Fruit fly (Drosophila melanogaster): ENCODE data around the gene CG14720.
A peak's percentile ranks its signal among the peaks of the same experiment; 100 is the strongest.

Gene CG14720

dm6 chr3R:11689900-11690299 lies 21.6 kb upstream of the CG14720 start, which contains the start of gene CG6908:
Gene CG6908 (minus strand): TSS chr3R:11690051.
- TF ChIP-seq noc (tag; optimal IDR thresholded peaks at IDR 0.05) = peak; percentile 4

dm6 chr3R:11690857-11691471 lies 20.5 kb upstream of the CG14720 start:
- TF ChIP-seq noc (tag; optimal IDR thresholded peaks at IDR 0.05) = no peak

- no peak for TF ChIP-seq noc (tag; optimal IDR thresholded peaks at IDR 0.05)
These were observed 19.7 kb upstream of the CG14720 start, which contains the start of gene CG18765 for dm6 chr3R:11691747-11692146. Gene CG18765 (minus strand): TSS chr3R:11691799.

DNA sequence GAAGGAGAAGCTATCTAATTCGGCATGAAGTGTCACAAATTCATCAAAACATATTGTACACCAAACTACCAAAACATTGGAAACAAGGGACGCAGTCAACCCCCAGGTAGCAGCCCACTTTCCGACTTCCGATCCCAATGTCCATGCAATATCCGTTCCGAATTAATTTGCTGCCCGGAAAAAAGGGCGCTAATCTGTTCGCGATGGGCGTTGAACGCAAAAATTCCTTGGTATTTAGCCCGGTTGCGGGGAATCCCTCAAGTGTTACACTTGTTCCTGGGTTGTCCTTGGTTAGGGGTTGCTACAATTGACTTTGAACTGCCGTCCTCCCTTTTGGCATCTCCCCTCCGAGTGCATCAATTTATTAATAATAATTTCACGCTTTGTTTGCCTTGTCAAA lies 19.0 kb upstream of the CG14720 start:
- no peak for TF ChIP-seq noc (tag; optimal IDR thresholded peaks at IDR 0.05)

DNA sequence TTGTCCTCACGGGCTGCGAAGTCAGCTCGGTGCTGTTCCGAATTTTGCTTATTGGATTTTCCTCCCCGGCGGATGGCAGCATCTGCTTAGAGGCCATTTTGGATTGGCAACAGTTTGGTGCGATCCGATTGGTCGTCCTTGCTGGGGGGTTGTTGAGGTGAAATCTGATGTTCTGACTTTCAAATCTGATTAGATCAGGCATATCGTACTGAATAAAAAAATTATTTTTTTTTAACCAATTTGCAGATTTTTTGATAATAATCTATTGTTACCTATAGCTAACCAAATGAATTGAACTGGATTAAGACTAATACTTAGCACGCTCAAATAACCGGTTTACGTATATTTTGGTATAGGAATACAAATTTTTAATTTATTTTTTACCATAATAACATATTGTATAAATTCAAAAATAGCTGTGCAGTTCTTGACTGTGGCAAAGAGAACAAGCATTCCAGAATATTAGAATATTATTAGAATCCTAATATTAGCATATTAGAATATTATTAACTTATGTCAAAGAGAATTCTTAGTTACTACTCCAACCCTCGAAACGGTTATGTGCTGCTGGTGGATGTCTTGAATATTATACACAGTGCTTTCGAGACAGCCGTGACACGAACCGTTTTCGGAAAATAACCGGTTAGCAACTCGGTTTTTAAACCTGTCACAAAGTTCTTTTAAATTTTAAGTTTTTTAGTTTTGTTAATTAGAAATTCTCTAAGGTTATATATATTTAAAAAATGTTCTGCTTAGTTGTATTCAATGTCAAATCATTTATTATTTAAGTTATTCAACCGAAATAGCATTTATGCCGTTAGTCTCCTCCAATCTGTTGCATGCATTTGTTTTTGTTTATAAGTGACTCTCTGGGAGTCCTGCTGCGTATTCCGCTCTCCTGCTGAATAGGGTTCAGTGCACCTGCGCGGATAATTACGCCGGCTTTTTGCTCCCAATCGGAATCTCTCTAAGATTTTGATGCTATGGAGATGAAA lies 16.9 kb upstream of the CG14720 start, which contains the start of gene Fer3:
Gene Fer3 (minus strand): TSS at position 1 of the 995 bp plus-strand sequence.
- TF ChIP-seq noc (tag; optimal IDR thresholded peaks at IDR 0.05) = no peak

DNA sequence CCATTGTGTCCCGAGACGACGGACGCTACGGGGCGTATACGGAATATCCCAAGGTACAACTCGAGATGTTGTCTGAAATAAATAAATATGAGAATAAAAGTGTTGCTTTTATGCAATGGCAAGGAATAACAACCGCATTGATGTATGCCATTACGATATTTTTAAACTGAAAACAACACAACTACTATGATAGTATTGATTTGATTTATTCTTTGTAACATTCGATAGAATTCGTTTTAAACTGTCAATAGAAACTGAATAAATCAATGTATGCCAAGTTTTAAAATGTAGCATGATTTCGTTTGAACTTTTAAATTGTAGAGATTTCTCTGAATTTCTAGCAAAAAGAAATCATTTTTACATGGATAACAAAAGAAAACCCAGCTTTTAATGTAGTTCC lies 15.3 kb upstream of the CG14720 start, which contains the start of gene CG14717:
Gene CG14717 (plus strand): TSS at position 301 of the 400 bp plus-strand sequence.
- TF ChIP-seq noc (tag; optimal IDR thresholded peaks at IDR 0.05) = no peak

- TF ChIP-seq noc (tag; optimal IDR thresholded peaks at IDR 0.05) = no peak
These were observed 11.2 kb upstream of the CG14720 start, which contains the start of gene CG14718 for dm6 chr3R:11700314-11700713. Gene CG14718 (plus strand): TSS chr3R:11700614.

DNA sequence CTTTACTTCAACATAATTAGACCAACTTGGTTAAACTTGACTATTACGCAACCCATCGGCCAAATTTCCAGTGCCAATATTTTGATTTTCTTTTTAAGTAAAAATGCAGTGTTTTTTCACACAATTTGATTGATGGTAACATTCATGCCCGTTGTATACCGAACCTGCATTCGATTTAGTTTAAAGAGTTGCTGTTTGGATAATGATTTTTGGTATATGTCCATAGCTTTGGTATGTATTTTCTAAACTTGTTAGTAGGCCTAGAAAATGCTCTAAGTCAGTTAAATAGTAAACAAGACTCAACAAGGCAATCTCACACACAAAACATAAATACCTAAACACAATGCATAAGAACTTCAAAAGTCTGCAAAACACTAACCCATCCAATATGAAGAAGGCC lies 7.7 kb upstream of the CG14720 start, which contains the start of gene I-t:
Gene I-t (plus strand): TSS at position 301 of the 400 bp plus-strand sequence.
- TF ChIP-seq noc (tag; optimal IDR thresholded peaks at IDR 0.05) = no peak

dm6 chr3R:11721593-11721992 lies 10.1 kb downstream of the CG14720 start, which contains the start of gene CG12594:
Gene CG12594 (plus strand): TSS chr3R:11721734.
- no peak for TF ChIP-seq noc (tag; optimal IDR thresholded peaks at IDR 0.05)

dm6 chr3R:11735337-11735736 lies 23.9 kb downstream of the CG14720 start, which contains the start of gene CG14721:
Gene CG14721 (plus strand): TSS chr3R:11735447.
- no peak for TF ChIP-seq noc (tag; optimal IDR thresholded peaks at IDR 0.05)

dm6 chr3R:11741730-11742203 lies 30.3 kb downstream of the CG14720 start, which contains the start of the genes Blm and CG14722:
Gene Blm (minus strand): TSS chr3R:11741783.
Gene CG14722 (plus strand): TSS chr3R:11741890.
- no peak for TF ChIP-seq noc (tag; optimal IDR thresholded peaks at IDR 0.05)

dm6 chr3R:11749297-11750293 lies 38.1 kb downstream of the CG14720 start, which contains the start of gene CG6923:
Gene CG6923 (minus strand): TSS chr3R:11750029.
- TF ChIP-seq noc (tag; optimal IDR thresholded peaks at IDR 0.05) = no peak

DNA sequence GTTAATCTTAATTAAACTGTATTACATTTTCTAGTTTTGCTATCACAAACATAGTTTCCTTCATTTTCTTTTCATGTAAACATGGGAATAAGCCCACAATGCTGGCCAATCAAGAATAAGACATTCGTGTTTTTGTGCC lies 38.7 kb downstream of the CG14720 start, which contains the start of gene CG43062:
Gene CG43062 (plus strand): TSS at position 40 of the 139 bp plus-strand sequence.
- TF ChIP-seq noc (tag; optimal IDR thresholded peaks at IDR 0.05) = no peak

dm6 chr3R:11751756-11752155 lies 40.3 kb downstream of the CG14720 start:
- no peak for TF ChIP-seq noc (tag; optimal IDR thresholded peaks at IDR 0.05)

- no peak for TF ChIP-seq noc (tag; optimal IDR thresholded peaks at IDR 0.05)
These were observed 45.3 kb downstream of the CG14720 start for dm6 chr3R:11756762-11757161.
